Worm (Caenorhabditis elegans): ENCODE data around the gene Y75B8A.10.

DNA sequence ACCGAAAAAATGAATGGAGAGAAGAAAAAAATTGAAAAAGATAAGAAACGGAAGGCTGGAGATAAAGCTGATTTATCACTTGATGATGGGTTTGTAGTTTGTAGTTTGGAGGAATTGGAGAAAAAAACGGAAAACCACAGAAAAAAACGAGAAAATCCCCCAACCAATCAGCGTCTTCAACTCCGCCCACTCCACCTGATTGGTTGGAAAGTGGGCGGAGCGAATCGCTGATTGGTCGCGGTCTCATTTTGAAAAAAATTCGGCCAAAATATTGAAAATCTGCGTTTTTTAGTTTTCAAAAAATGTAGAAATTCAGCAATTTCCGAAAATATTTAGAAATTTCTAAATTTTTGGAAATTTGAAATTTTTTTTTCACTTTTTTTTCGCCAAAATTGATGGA is 27.1 kb downstream of the Y75B8A.10 start:
- no peak for TF ChIP-seq lsy-2 (tag; optimal IDR thresholded peaks at IDR 0.05)
- no peak for TF ChIP-seq nhr-77 (tag; optimal IDR thresholded peaks at IDR 0.05)
- no peak for TF ChIP-seq nhr-12 (tag; optimal IDR thresholded peaks at IDR 0.05)
- TF ChIP-seq elt-3 (tag; optimal IDR thresholded peaks at IDR 0.05): no peak
- TF ChIP-seq nhr-21 (tag; optimal IDR thresholded peaks at IDR 0.05): no peak

Measured in whole organism, L2 larva.